Fruit fly (Drosophila melanogaster) whole organism, adult: ENCODE measurements around the gene CG34174.

Experiments
- CG14711 ChIP-seq: fragments of 200-800 bp; sonication (Bioruptor generic); optimal IDR thresholded peaks from 2 replicates; lab custom pipeline; 2018; ENCODE audit warnings: missing biosample characterization, mild to moderate bottlenecking, missing genetic modification characterization, moderate library complexity
- CG7101 ChIP-seq: fragments of 200-800 bp; sonication (Bioruptor generic); optimal IDR thresholded peaks from 2 replicates; lab custom pipeline; 2018; ENCODE audit warnings: missing biosample characterization, mild to moderate bottlenecking, missing genetic modification characterization, moderate library complexity
- Hr96 ChIP-seq: fragments of 200-800 bp; sonication (Bioruptor generic); optimal IDR thresholded peaks from 2 replicates; lab custom pipeline; 2016; ENCODE audit warnings: missing biosample characterization, missing genetic modification characterization
- Mnt ChIP-seq: fragments of 200-800 bp; sonication (Bioruptor generic); optimal IDR thresholded peaks from 2 replicates; lab custom pipeline; 2016; ENCODE audit warnings: missing biosample characterization, mild to moderate bottlenecking, missing genetic modification characterization
- kay ChIP-seq: fragments of 200-800 bp; sonication (Bioruptor generic); peaks from one replicate; lab custom pipeline; 2016; ENCODE audit warnings: missing biosample characterization, missing genetic modification characterization, borderline replicate concordance
- ovo ChIP-seq: fragments of 200-800 bp; sonication (Bioruptor generic); optimal IDR thresholded peaks from 2 replicates; lab custom pipeline; 2016; ENCODE audit warnings: missing biosample characterization, missing genetic modification characterization

- no peak for TF ChIP-seq Mnt
- peak; percentile 10 for TF ChIP-seq Hr96 (GFP tag; lab: Kevin White, UChicago)
- peak; percentile 41 for TF ChIP-seq CG7101 (tag; lab: Kevin White, UChicago)
- TF ChIP-seq CG14711 (tag; lab: Kevin White, UChicago) = peak; percentile 33
- no peak for TF ChIP-seq ovo (GFP tag; lab: Kevin White, UChicago)
- no peak for TF ChIP-seq kay (GFP tag; lab: Kevin White, UChicago)
These were observed 33.9 kb upstream of the CG34174 start for dm6 chr2L:2180120-2180539.
